Worm (Caenorhabditis elegans): ENCODE measurements around the gene srh-1.

Gene srh-1

DNA sequence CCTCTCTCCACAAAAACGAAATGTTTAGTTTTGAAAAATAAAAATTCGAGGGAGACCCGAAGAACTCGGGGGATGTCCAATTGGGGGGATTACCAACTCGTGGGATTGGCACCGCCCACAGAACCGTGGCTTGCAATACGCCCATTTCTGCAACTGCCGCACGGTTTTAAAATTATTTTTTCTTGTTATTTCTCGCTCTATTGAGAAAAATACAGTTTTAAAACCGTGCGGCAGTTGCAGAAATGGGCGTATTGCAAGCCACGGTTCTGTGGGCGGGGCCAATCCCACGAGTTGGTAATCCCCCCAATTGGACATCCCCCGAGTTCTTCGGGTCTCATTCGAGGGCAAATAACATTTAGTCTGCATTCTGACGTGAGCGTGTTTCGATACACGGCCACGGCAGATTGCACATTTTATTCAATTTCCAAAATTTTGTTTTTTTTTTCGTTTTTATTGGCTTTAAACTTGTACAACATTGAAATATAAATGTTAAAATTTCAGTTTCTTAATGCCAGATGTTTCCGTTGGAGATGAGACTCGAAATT, 19.3 kb downstream of the srh-1 start, which contains the start of the genes C55A6.1 and C55A6.10 (continued):
- TF ChIP-seq snpc-1.2 (GFP tag; IDR thresholded peaks at IDR 0.05) (peak; percentile 78), nhr-102 (tag; optimal IDR thresholded peaks at IDR 0.05) (peak; percentile 50), lin-29 (GFP tag; IDR thresholded peaks at IDR 0.05) (0 out of 2 replicates have a peak, but pooled peaks have one; percentile 41), mdl-1 (tag; optimal IDR thresholded peaks at IDR 0.05) (peak in 1 of 2 experiments; percentile 52), lsy-2 (tag; optimal IDR thresholded peaks at IDR 0.05) (peak; percentile 31 to 81), dmd-6 (GFP tag; IDR thresholded peaks at IDR 0.05) (peak; percentile 79), nhr-25 (tag; optimal IDR thresholded peaks at IDR 0.05; ENCODE audit: borderline replicate concordance, insufficient read depth) (peak; percentile 26), php-3 (GFP tag; IDR thresholded peaks at IDR 0.05) (peak; percentile 53; the same call in 1 of the 2 replicates), tra-1 (GFP tag; IDR thresholded peaks at IDR 0.05) (0 out of 2 replicates have a peak, but pooled peaks have one; percentile 55), hlh-11 (tag; optimal IDR thresholded peaks at IDR 0.05) (peak; percentile 61), nhr-48 (tag; optimal IDR thresholded peaks at IDR 0.05) (peak; percentile 64), dve-1 (tag; optimal IDR thresholded peaks at IDR 0.05; ENCODE audit: insufficient read depth) (peak; percentile 56), ctbp-1 (GFP tag; IDR thresholded peaks at IDR 0.05) (peak; percentile 95), R02D3.7 (tag; optimal IDR thresholded peaks at IDR 0.05) (peak; percentile 5), dpl-1 (GFP tag; optimal IDR thresholded peaks at IDR 0.05) (peak; percentile 44), rbr-2 (tag; optimal IDR thresholded peaks at IDR 0.05) (peak; percentile 81), T26A8.4 (GFP tag; IDR thresholded peaks at IDR 0.05) (peak; percentile 68), aha-1 (tag) (peak; percentile 55), hif-1 (tag; optimal IDR thresholded peaks at IDR 0.05) (peak in 1 of 2 experiments; percentile 23), dmd-9 (GFP tag; IDR thresholded peaks at IDR 0.05) (peak; percentile 67; the same call in 1 of the 2 replicates), daf-19 (GFP tag; conservative IDR thresholded peaks at IDR 0.05) (0 out of 2 replicates have a peak, but pooled peaks have one; percentile 38)

DNA sequence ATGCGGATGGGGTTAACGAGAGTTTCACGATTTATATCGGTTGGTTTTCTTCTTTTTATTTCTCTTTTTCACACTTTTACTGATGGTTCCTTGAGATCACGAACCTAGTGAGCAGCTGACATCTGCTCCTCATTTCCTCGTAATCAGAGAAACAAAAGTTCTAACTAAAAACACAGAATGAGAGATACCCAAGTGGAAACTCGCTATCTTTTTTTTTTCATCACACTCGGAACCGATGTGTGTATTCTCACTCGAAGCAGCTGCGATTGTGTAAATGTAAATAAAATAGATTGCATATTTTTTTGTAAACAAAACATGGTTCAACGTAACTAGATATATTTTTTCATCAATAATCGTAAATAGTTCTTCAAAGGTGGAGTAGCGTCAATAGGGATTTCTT, 20.7 kb downstream of the srh-1 start:
- TF ChIP-seq mxl-3 (GFP tag; optimal IDR thresholded peaks at IDR 0.05) (no peak), daf-16 (GFP tag; optimal IDR thresholded peaks at IDR 0.05) (peak in 1 of 2 experiments; percentile 97), daf-16 (tag; optimal IDR thresholded peaks at IDR 0.05) (no peak), nhr-41 (GFP tag; IDR thresholded peaks at IDR 0.05) (no peak), nhr-11 (tag; optimal IDR thresholded peaks at IDR 0.05) (peak; percentile 24), hlh-11 (tag; optimal IDR thresholded peaks at IDR 0.05) (peak; percentile 51)

DNA sequence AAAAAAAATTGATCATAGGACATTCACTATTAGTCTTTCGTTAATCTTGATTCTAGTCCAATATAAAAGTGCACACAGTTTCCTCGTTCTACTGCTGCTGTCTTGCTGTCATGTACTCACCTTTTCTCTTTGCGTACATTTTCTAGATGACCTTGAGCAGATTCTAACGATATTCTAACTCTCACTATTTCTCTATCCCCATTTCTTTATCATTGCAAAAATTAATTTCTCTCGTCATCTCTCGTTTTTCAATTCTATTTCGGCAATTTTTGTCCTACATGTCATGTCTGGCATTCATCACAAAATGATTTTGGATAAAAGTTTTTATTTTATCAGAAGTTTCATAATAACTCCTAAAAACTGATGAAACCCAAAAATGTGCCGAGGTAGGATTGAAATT, 23.1 kb downstream of the srh-1 start, which contains the start of gene ttll-5:
Gene ttll-5 (plus strand): TSS at position 288 of the 400 bp plus-strand sequence.
- no peak for TF ChIP-seq Y105C5A.15 (GFP tag; IDR thresholded peaks at IDR 0.05)
- TF ChIP-seq nhr-28 (tag; optimal IDR thresholded peaks at IDR 0.05): peak; percentile 36
- TF ChIP-seq nhr-25 (tag; optimal IDR thresholded peaks at IDR 0.05; ENCODE audit: borderline replicate concordance, insufficient read depth): peak; percentile 8

DNA sequence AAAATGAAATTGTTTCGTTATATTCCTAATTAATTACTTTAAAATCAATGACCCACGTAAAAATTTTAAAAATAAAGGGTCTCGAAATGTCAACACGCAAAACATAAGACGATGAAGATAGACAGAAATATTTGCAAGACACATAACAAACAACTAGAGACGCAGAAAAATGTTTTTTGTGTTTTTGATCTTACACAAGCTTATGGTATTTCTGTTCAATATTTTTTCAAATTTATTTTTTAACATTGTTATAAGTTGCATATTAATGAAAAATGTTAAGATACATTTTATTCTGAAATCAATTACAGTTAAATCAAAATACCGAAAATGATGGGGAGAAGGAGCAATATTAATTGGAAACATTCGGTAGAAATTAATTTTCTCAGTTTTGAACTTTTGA, 27.8 kb downstream of the srh-1 start, which contains the start of gene C55A6.3:
Gene C55A6.3 (minus strand): TSS at position 101 of the 400 bp plus-strand sequence.
- TF ChIP-seq dmd-8 (GFP tag; IDR thresholded peaks at IDR 0.05): no peak
- no peak for TF ChIP-seq nhr-11 (tag; optimal IDR thresholded peaks at IDR 0.05)
- no peak for TF ChIP-seq daf-19 (GFP tag; conservative IDR thresholded peaks at IDR 0.05)
- TF ChIP-seq egl-27 (tag; optimal IDR thresholded peaks at IDR 0.05): no peak
- TF ChIP-seq pha-4 (GFP tag; IDR thresholded peaks at IDR 0.05): no peak
- no peak for TF ChIP-seq pha-4 (tag; optimal IDR thresholded peaks at IDR 0.05)
- no peak for TF ChIP-seq hlh-11 (tag; optimal IDR thresholded peaks at IDR 0.05)
- TF ChIP-seq zfp-2 (tag; optimal IDR thresholded peaks at IDR 0.05): no peak
- peak in 1 of 2 experiments; percentile 34 for TF ChIP-seq unc-62 (GFP tag; optimal IDR thresholded peaks at IDR 0.05 in 1 of 2)
- no peak for TF ChIP-seq unc-62 (tag; optimal IDR thresholded peaks at IDR 0.05)
- no peak for TF ChIP-seq ceh-28 (tag; optimal IDR thresholded peaks at IDR 0.05)
- TF ChIP-seq egl-43 (GFP tag; IDR thresholded peaks at IDR 0.05): no peak
- no peak for TF ChIP-seq tra-1 (GFP tag; IDR thresholded peaks at IDR 0.05)
- no peak for TF ChIP-seq daf-16 (GFP tag; optimal IDR thresholded peaks at IDR 0.05)
- TF ChIP-seq daf-16 (tag; optimal IDR thresholded peaks at IDR 0.05): peak; percentile 9
- no peak for TF ChIP-seq ceh-62 (tag; optimal IDR thresholded peaks at IDR 0.05)
- TF ChIP-seq hlh-30 (tag; optimal IDR thresholded peaks at IDR 0.05; ENCODE audit: insufficient read depth): no peak
- no peak for TF ChIP-seq ceh-44 (GFP tag; IDR thresholded peaks at IDR 0.05)

Measured in whole organism, L4 larva.